Worm (Caenorhabditis elegans): ENCODE results near the gene srd-66.

Gene srd-66

DNA sequence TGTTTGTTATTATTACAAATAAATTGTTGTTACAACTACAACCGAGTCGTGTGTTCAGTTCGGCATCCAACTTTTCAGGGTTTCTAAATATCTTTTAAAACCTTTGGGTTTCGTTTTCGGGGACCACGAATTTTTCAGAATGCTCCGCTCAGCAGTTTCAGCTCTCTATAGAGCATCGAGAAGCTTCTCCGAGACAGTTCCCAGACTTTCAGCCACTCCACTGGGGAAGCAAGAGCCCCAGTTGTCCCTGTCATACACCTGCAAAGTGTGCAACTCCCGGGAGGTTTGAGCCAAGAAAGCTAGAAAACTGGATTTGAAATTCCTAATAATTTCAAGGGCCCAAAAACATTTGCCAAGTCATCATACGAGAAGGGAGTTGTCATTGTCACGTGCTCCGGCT is 31.1 kb downstream of the srd-66 start, which contains the start of gene F53A3.7 (continued):
- TF ChIP-seq lin-35 (GFP tag; optimal IDR thresholded peaks at IDR 0.05), result peak in 1 of 3 experiments; percentile 1
- no peak for TF ChIP-seq B0019.2 (GFP tag; conservative IDR thresholded peaks at IDR 0.05)
- no peak for TF ChIP-seq xnd-1 (tag; optimal IDR thresholded peaks at IDR 0.05)
- TF ChIP-seq T07F8.4 (tag; optimal IDR thresholded peaks at IDR 0.05), result no peak
- no peak for TF ChIP-seq let-607 (tag; optimal IDR thresholded peaks at IDR 0.05)
- no peak for TF ChIP-seq ztf-26 (tag; optimal IDR thresholded peaks at IDR 0.05)
- TF ChIP-seq ceh-79 (tag; optimal IDR thresholded peaks at IDR 0.05), result peak; percentile 10
- TF ChIP-seq madf-8 (GFP tag; conservative IDR thresholded peaks at IDR 0.05), result no peak; the same call in 1 of the 2 replicates
- peak; percentile 4 for TF ChIP-seq T26A5.8 (tag; optimal IDR thresholded peaks at IDR 0.05)
- TF ChIP-seq F52B5.7 (tag; optimal IDR thresholded peaks at IDR 0.05), result no peak
- TF ChIP-seq lir-1 (GFP tag; conservative IDR thresholded peaks at IDR 0.05), result no peak
- TF ChIP-seq snpc-4 (GFP tag; optimal IDR thresholded peaks at IDR 0.05), result no peak
- peak in 1 of 4 experiments; percentile 37 for TF ChIP-seq snpc-4 (tag; optimal IDR thresholded peaks at IDR 0.05)
- peak; percentile 65; the same call in 1 of the 2 replicates for TF ChIP-seq F39B2.1 (GFP tag; IDR thresholded peaks at IDR 0.05)
- no peak for TF ChIP-seq F57A8.1 (GFP tag; optimal IDR thresholded peaks at IDR 0.05)
- no peak for TF ChIP-seq snpc-1.3 (tag; optimal IDR thresholded peaks at IDR 0.05; ENCODE audit: insufficient read depth)
- peak; percentile 30; the same call in 1 of the 2 replicates for TF ChIP-seq ceh-100 (GFP tag; IDR thresholded peaks at IDR 0.05)
- no peak for TF ChIP-seq ZK185.1 (tag; optimal IDR thresholded peaks at IDR 0.05; ENCODE audit: poor library complexity, severe bottlenecking)
- no peak for TF ChIP-seq nfya-1 (tag; optimal IDR thresholded peaks at IDR 0.05; ENCODE audit: borderline replicate concordance, insufficient read depth)
- peak; percentile 91 for TF ChIP-seq hrde-1 (tag; optimal IDR thresholded peaks at IDR 0.05; ENCODE audit: borderline replicate concordance)
- TF ChIP-seq F33H1.4 (GFP tag; IDR thresholded peaks at IDR 0.05), result no peak
- no peak for TF ChIP-seq lsy-27 (tag; optimal IDR thresholded peaks at IDR 0.05; ENCODE audit: borderline replicate concordance, insufficient read depth)
- peak; percentile 89 for TF ChIP-seq B0336.3 (GFP tag; IDR thresholded peaks at IDR 0.05)
- no peak for TF ChIP-seq attf-3 (GFP tag; conservative IDR thresholded peaks at IDR 0.05)
- TF ChIP-seq hlh-26 (GFP tag; conservative IDR thresholded peaks at IDR 0.05), result no peak
- TF ChIP-seq hsf-1 (GFP tag; IDR thresholded peaks at IDR 0.05), result peak; percentile 70; the same call in 1 of the 2 replicates
- no peak for TF ChIP-seq Y79H2A.3 (GFP tag; conservative IDR thresholded peaks at IDR 0.05)
- no peak; the same call in 1 of the 2 replicates for TF ChIP-seq rcor-1 (GFP tag; IDR thresholded peaks at IDR 0.05)
- 0 out of 2 replicates have a peak, but pooled peaks have one; percentile 56 for TF ChIP-seq nfya-2 (GFP tag; IDR thresholded peaks at IDR 0.05)
- no peak for TF ChIP-seq ztf-18 (tag; optimal IDR thresholded peaks at IDR 0.05)
- TF ChIP-seq unc-130 (GFP tag; optimal IDR thresholded peaks at IDR 0.05), result peak; percentile 41
- no peak for TF ChIP-seq chd-7 (tag; optimal IDR thresholded peaks at IDR 0.05)
- no peak for TF ChIP-seq die-1 (tag; optimal IDR thresholded peaks at IDR 0.05)
- TF ChIP-seq F23B12.7 (tag; optimal IDR thresholded peaks at IDR 0.05; ENCODE audit: insufficient read depth), result no peak
- peak; percentile 0 for TF ChIP-seq tlf-1 (GFP tag; optimal IDR thresholded peaks at IDR 0.05)
- TF ChIP-seq bed-2 (GFP tag; IDR thresholded peaks at IDR 0.05), result no peak
- TF ChIP-seq C17E4.6 (GFP tag; IDR thresholded peaks at IDR 0.05), result no peak
- TF ChIP-seq Y53G8AR.9 (GFP tag; conservative IDR thresholded peaks at IDR 0.05), result peak; percentile 69; the same call in 1 of the 2 replicates
- TF ChIP-seq egrh-3 (GFP tag; IDR thresholded peaks at IDR 0.05), result no peak
- TF ChIP-seq mcd-1 (GFP tag; IDR thresholded peaks at IDR 0.05), result peak; percentile 70
- TF ChIP-seq mes-4 (tag; optimal IDR thresholded peaks at IDR 0.05), result no peak
- 0 out of 2 replicates have a peak, but pooled peaks have one; percentile 20 for TF ChIP-seq egl-18 (GFP tag; IDR thresholded peaks at IDR 0.05)
- TF ChIP-seq aptf-2 (GFP tag; conservative IDR thresholded peaks at IDR 0.05), result no peak
- TF ChIP-seq pbrm-1 (GFP tag; IDR thresholded peaks at IDR 0.05), result 0 out of 2 replicates have a peak, but pooled peaks have one; percentile 40
- no peak for TF ChIP-seq rpc-1 (optimal IDR thresholded peaks at IDR 0.05)
- TF ChIP-seq rpc-1 (tag; optimal IDR thresholded peaks at IDR 0.05), result no peak
- no peak for TF ChIP-seq B0261.1 (tag; optimal IDR thresholded peaks at IDR 0.05)
- TF ChIP-seq bed-1 (GFP tag; IDR thresholded peaks at IDR 0.05), result no peak
